Worm (Caenorhabditis elegans): Measurements from ENCODE around the gene E02H1.5.

The E02H1.5 gene

ce11 chrII:9605336-9605735 lies 10.3 kb downstream of the E02H1.5 start, which contains the start of gene nhr-19:
Gene nhr-19, minus strand, starts transcription at chrII:9605526.
- TF ChIP-seq nhr-11 (tag; optimal IDR thresholded peaks at IDR 0.05) (peak; percentile 74), aha-1 (tag) (peak; percentile 72), unc-62 (GFP tag; optimal IDR thresholded peaks at IDR 0.05 in 1 of 2) (peak in 1 of 2 experiments; percentile 88), unc-62 (tag; optimal IDR thresholded peaks at IDR 0.05) (no peak), ama-1 (optimal IDR thresholded peaks at IDR 0.05) (no peak), nhr-28 (tag; optimal IDR thresholded peaks at IDR 0.05) (peak; percentile 23), lin-13 (GFP tag; optimal IDR thresholded peaks at IDR 0.05) (no peak), daf-16 (GFP tag; optimal IDR thresholded peaks at IDR 0.05) (no peak), daf-16 (tag; optimal IDR thresholded peaks at IDR 0.05) (peak; percentile 63), mxl-3 (GFP tag; optimal IDR thresholded peaks at IDR 0.05) (peak; percentile 33)

ce11 chrII:9605954-9606353 lies 10.9 kb downstream of the E02H1.5 start:
- 0 out of 2 replicates have a peak, but pooled peaks have one; percentile 30 for TF ChIP-seq ctbp-1 (GFP tag; IDR thresholded peaks at IDR 0.05)
- peak; percentile 45 for TF ChIP-seq hlh-30 (tag; optimal IDR thresholded peaks at IDR 0.05; ENCODE audit: insufficient read depth)
- TF ChIP-seq nhr-11 (tag; optimal IDR thresholded peaks at IDR 0.05): peak; percentile 42
- no peak for TF ChIP-seq F44E2.7 (GFP tag; IDR thresholded peaks at IDR 0.05)
- peak; percentile 61 for TF ChIP-seq nhr-28 (tag; optimal IDR thresholded peaks at IDR 0.05)
- TF ChIP-seq daf-8 (GFP tag; IDR thresholded peaks at IDR 0.05): no peak
- no peak for TF ChIP-seq pha-4 (GFP tag; IDR thresholded peaks at IDR 0.05)
- TF ChIP-seq pha-4 (tag; optimal IDR thresholded peaks at IDR 0.05): no peak
- peak in 1 of 2 experiments; percentile 8 for TF ChIP-seq unc-62 (GFP tag; optimal IDR thresholded peaks at IDR 0.05 in 1 of 2)
- no peak for TF ChIP-seq unc-62 (tag; optimal IDR thresholded peaks at IDR 0.05)
- peak; percentile 44 for TF ChIP-seq mxl-3 (GFP tag; optimal IDR thresholded peaks at IDR 0.05)
- TF ChIP-seq ceh-32 (tag; optimal IDR thresholded peaks at IDR 0.05; ENCODE audit: poor library complexity): no peak
- TF ChIP-seq mdl-1 (tag; optimal IDR thresholded peaks at IDR 0.05): peak in 1 of 2 experiments; percentile 59

- TF ChIP-seq daf-16 (GFP tag; optimal IDR thresholded peaks at IDR 0.05): no peak
- TF ChIP-seq daf-16 (tag; optimal IDR thresholded peaks at IDR 0.05): peak; percentile 63
- TF ChIP-seq unc-62 (GFP tag; optimal IDR thresholded peaks at IDR 0.05 in 1 of 2): no peak
- no peak for TF ChIP-seq unc-62 (tag; optimal IDR thresholded peaks at IDR 0.05)
- no peak for TF ChIP-seq F49E8.2 (tag; optimal IDR thresholded peaks at IDR 0.05; ENCODE audit: borderline replicate concordance)
- TF ChIP-seq hlh-11 (tag; optimal IDR thresholded peaks at IDR 0.05): peak; percentile 38
- TF ChIP-seq ZK337.2 (GFP tag; IDR thresholded peaks at IDR 0.05): no peak
- TF ChIP-seq jun-1 (tag; optimal IDR thresholded peaks at IDR 0.05): no peak
- no peak for TF ChIP-seq R02D3.7 (tag; optimal IDR thresholded peaks at IDR 0.05)
- TF ChIP-seq unc-39 (tag; optimal IDR thresholded peaks at IDR 0.05): no peak
- TF ChIP-seq hlh-30 (tag; optimal IDR thresholded peaks at IDR 0.05; ENCODE audit: insufficient read depth): peak; percentile 36
- no peak for TF ChIP-seq nhr-6 (tag; optimal IDR thresholded peaks at IDR 0.05)
- peak; percentile 57 to 97 for TF ChIP-seq hif-1 (tag; optimal IDR thresholded peaks at IDR 0.05)
- TF ChIP-seq dve-1 (tag; optimal IDR thresholded peaks at IDR 0.05; ENCODE audit: insufficient read depth): peak; percentile 67
- TF ChIP-seq dmd-6 (GFP tag; IDR thresholded peaks at IDR 0.05): peak; percentile 36
- no peak for TF ChIP-seq spr-1 (tag; optimal IDR thresholded peaks at IDR 0.05)
- TF ChIP-seq hmg-1.1 (GFP tag; IDR thresholded peaks at IDR 0.05): no peak
- peak; percentile 59 for TF ChIP-seq nhr-11 (tag; optimal IDR thresholded peaks at IDR 0.05)
- peak; percentile 2 for TF ChIP-seq T20F7.1 (GFP tag; optimal IDR thresholded peaks at IDR 0.05)
- TF ChIP-seq aha-1 (tag): peak; percentile 94
- peak in 1 of 2 experiments; percentile 77 for TF ChIP-seq mdl-1 (tag; optimal IDR thresholded peaks at IDR 0.05)
- no peak for TF ChIP-seq saeg-2 (GFP tag; IDR thresholded peaks at IDR 0.05)
These were observed 11.5 kb downstream of the E02H1.5 start for ce11 chrII:9606485-9607036.

- TF ChIP-seq dve-1 (tag; optimal IDR thresholded peaks at IDR 0.05; ENCODE audit: insufficient read depth) (peak; percentile 69), ceh-20 (GFP tag; IDR thresholded peaks at IDR 0.05) (no peak), nhr-28 (tag; optimal IDR thresholded peaks at IDR 0.05) (peak; percentile 42), T26A8.4 (GFP tag; IDR thresholded peaks at IDR 0.05) (no peak), dmd-9 (GFP tag; IDR thresholded peaks at IDR 0.05) (no peak), nhr-77 (tag; optimal IDR thresholded peaks at IDR 0.05) (no peak), daf-16 (GFP tag; optimal IDR thresholded peaks at IDR 0.05) (no peak), daf-16 (tag; optimal IDR thresholded peaks at IDR 0.05) (peak; percentile 70), dmd-6 (GFP tag; IDR thresholded peaks at IDR 0.05) (peak; percentile 15; the same call in 1 of the 2 replicates)
These were observed 12.1 kb downstream of the E02H1.5 start for ce11 chrII:9607137-9607536.

Measured in whole organism, L4 larva.